Fruit fly (Drosophila melanogaster): Measurements from ENCODE around the gene dyw.

- no peak for TF ChIP-seq CG1620 (GFP tag; optimal IDR thresholded peaks at IDR 0.05)
- TF ChIP-seq Hr96 (GFP tag; optimal IDR thresholded peaks at IDR 0.05), result no peak
- TF ChIP-seq CG12768 (GFP tag; optimal IDR thresholded peaks at IDR 0.05), result no peak
- no peak for TF ChIP-seq kay (GFP tag; ENCODE audit: borderline replicate concordance)
- no peak for TF ChIP-seq tj (GFP tag; optimal IDR thresholded peaks at IDR 0.05)
Observed at dm6 chrX:2690376-2690775, 3.3 kb downstream of the dyw start.

Measured in whole organism, adult.